Fruit fly (Drosophila melanogaster): ENCODE data around the gene Ccdc85.

Ccdc85 gene

DNA sequence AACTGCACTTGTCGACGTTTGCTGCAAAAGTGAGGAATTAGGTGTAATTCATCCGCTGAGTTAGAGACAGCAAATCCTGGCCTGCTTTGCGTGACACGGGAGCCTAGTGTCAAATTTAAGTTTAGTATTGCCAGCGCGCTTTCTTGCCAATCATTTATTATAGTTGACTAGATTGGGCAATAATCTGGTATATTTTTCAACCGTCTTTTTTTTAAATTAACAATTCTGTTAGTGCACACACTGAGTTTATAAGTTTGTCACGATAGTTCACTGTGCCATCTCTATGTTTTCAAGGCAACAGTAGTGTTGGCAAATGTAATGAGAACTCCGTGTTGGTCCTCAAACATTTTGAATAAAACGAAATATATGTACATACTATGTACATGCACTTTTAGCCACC, 22.3 kb upstream of the Ccdc85 start, which contains the start of the genes CG9641 and CG3165 (continued):
- peak; percentile 84 for TF ChIP-seq trem (tag; optimal IDR thresholded peaks at IDR 0.05)
- peak; percentile 87 for TF ChIP-seq CG9609 (GFP tag; optimal IDR thresholded peaks at IDR 0.05)
- no peak for TF ChIP-seq Lhr (GFP tag; optimal IDR thresholded peaks at IDR 0.05)
- peak; percentile 70 for TF ChIP-seq CG10462 (GFP tag; optimal IDR thresholded peaks at IDR 0.05)
- peak; percentile 74 for TF ChIP-seq disco-r (GFP tag; optimal IDR thresholded peaks at IDR 0.05)
- TF ChIP-seq CG2116 (GFP tag; optimal IDR thresholded peaks at IDR 0.05): peak; percentile 72
- TF ChIP-seq grau (tag; optimal IDR thresholded peaks at IDR 0.05): peak; percentile 85
- TF ChIP-seq corto (GFP tag; optimal IDR thresholded peaks at IDR 0.05): no peak
- no peak for TF ChIP-seq lov (optimal IDR thresholded peaks at IDR 0.05)
- TF ChIP-seq lov (GFP tag; IDR thresholded peaks at IDR 0.05): peak; percentile 69; the same call in 2 of the 3 replicates
- peak; percentile 70 for TF ChIP-seq CG10209 (GFP tag; optimal IDR thresholded peaks at IDR 0.05)
- TF ChIP-seq hbn (GFP tag; IDR thresholded peaks at IDR 0.05; ENCODE audit: partially characterized antibody): peak; percentile 98
- TF ChIP-seq crp (GFP tag; optimal IDR thresholded peaks at IDR 0.05): peak in 1 of 2 experiments; percentile 46
- peak; percentile 40 for TF ChIP-seq CG17802 (tag; optimal IDR thresholded peaks at IDR 0.05)
- TF ChIP-seq D19A (tag; optimal IDR thresholded peaks at IDR 0.05): no peak
- TF ChIP-seq bigmax (GFP tag; optimal IDR thresholded peaks at IDR 0.05): no peak
- peak; percentile 69 for TF ChIP-seq esg (GFP tag; conservative IDR thresholded peaks at IDR 0.05)
- TF ChIP-seq CG8478 (optimal IDR thresholded peaks at IDR 0.05): no peak
- TF ChIP-seq hth (optimal IDR thresholded peaks at IDR 0.05): no peak
- peak; percentile 81 for TF ChIP-seq cato (GFP tag; optimal IDR thresholded peaks at IDR 0.05; ENCODE audit: borderline replicate concordance)
- peak; percentile 92 for TF ChIP-seq CG2120 (GFP tag; optimal IDR thresholded peaks at IDR 0.05)
- TF ChIP-seq Vsx1 (GFP tag; optimal IDR thresholded peaks at IDR 0.05): no peak
- peak; percentile 88 for TF ChIP-seq CG9215 (GFP tag; IDR thresholded peaks at IDR 0.05)
- TF ChIP-seq Max (GFP tag; optimal IDR thresholded peaks at IDR 0.05): peak; percentile 84
- TF ChIP-seq Xbp1 (GFP tag; optimal IDR thresholded peaks at IDR 0.05): peak; percentile 92
- no peak for TF ChIP-seq CG17568 (GFP tag; optimal IDR thresholded peaks at IDR 0.05)
- TF ChIP-seq Doc3 (GFP tag; IDR thresholded peaks at IDR 0.05; ENCODE audit: partially characterized antibody): peak; percentile 98
- peak; percentile 76 for TF ChIP-seq Sin3A (optimal IDR thresholded peaks at IDR 0.05)
- TF ChIP-seq ind (GFP tag; optimal IDR thresholded peaks at IDR 0.05): peak; percentile 90
- TF ChIP-seq row (GFP tag; IDR thresholded peaks at IDR 0.05): peak; percentile 98
- no peak for TF ChIP-seq Blimp-1 (GFP tag; optimal IDR thresholded peaks at IDR 0.05)
- peak; percentile 90 for TF ChIP-seq HmgZ (tag; optimal IDR thresholded peaks at IDR 0.05)
- TF ChIP-seq NfI (GFP tag; optimal IDR thresholded peaks at IDR 0.05): peak; percentile 87
- TF ChIP-seq CG5245 (GFP tag; optimal IDR thresholded peaks at IDR 0.05): peak; percentile 87
- peak; percentile 92 for TF ChIP-seq Antp (GFP tag; optimal IDR thresholded peaks at IDR 0.05)
- TF ChIP-seq schlank (tag; optimal IDR thresholded peaks at IDR 0.05): peak; percentile 52
- TF ChIP-seq Doc2 (GFP tag; IDR thresholded peaks at IDR 0.05): no peak
- TF ChIP-seq onecut (GFP tag; IDR thresholded peaks at IDR 0.05): peak; percentile 75
- TF ChIP-seq nau (GFP tag; optimal IDR thresholded peaks at IDR 0.05): no peak
- TF ChIP-seq CG34422 (GFP tag; IDR thresholded peaks at IDR 0.05): peak; percentile 80
- peak; percentile 54; the same call in 1 of the 3 replicates for TF ChIP-seq Mrtf (GFP tag; IDR thresholded peaks at IDR 0.05)
- TF ChIP-seq maf-S (GFP tag; optimal IDR thresholded peaks at IDR 0.05): peak; percentile 88
- peak; percentile 98 for TF ChIP-seq CG34224 (GFP tag; IDR thresholded peaks at IDR 0.05; ENCODE audit: partially characterized antibody)
- no peak for TF ChIP-seq tap (tag; optimal IDR thresholded peaks at IDR 0.05)
- TF ChIP-seq Aef1 (GFP tag; IDR thresholded peaks at IDR 0.05): peak; percentile 71
- TF ChIP-seq CG30431 (GFP tag; optimal IDR thresholded peaks at IDR 0.05): peak; percentile 62
- TF ChIP-seq knrl (GFP tag; IDR thresholded peaks at IDR 0.05; ENCODE audit: partially characterized antibody): peak; percentile 97
- TF ChIP-seq CG30403 (GFP tag; optimal IDR thresholded peaks at IDR 0.05): peak; percentile 92
- TF ChIP-seq CG33213 (GFP tag; optimal IDR thresholded peaks at IDR 0.05): peak; percentile 90
- peak; percentile 53 for TF ChIP-seq trh (GFP tag; optimal IDR thresholded peaks at IDR 0.05)
- TF ChIP-seq danr (GFP tag; IDR thresholded peaks at IDR 0.05): peak; percentile 67; the same call in 1 of the 2 replicates

Measured in whole organism, embryonic.